Fruit fly (Drosophila melanogaster) whole organism, embryonic: ENCODE measurements around the gene mbm.

Source experiments
- B-H2 ChIP-seq: fragments of 200-800 bp; sonication (Bioruptor generic); optimal IDR thresholded peaks from 2 replicates; lab custom pipeline; 2018; ENCODE audit warnings: missing biosample characterization, mild to moderate bottlenecking, missing genetic modification characterization
- CG10543 ChIP-seq: fragments of 200-800 bp; sonication (Bioruptor generic); optimal IDR thresholded peaks from 3 replicates; lab custom pipeline; 2017; ENCODE audit warnings: missing biosample characterization, mild to moderate bottlenecking, missing genetic modification characterization, moderate library complexity
- CG11085 ChIP-seq: fragments of 200-800 bp; sonication (Bioruptor generic); IDR thresholded peaks from 2 replicates; pipeline ENCODE4 v1.3.6; 2022; ENCODE audit warnings: missing biosample characterization, missing genetic modification characterization
- CG11247 ChIP-seq: fragments of 200-800 bp; sonication (Bioruptor generic); IDR thresholded peaks from 2 replicates; pipeline ENCODE4 v1.3.6; 2022; ENCODE audit warnings: missing biosample characterization, missing genetic modification characterization
- CG12236 ChIP-seq: fragments of 200-800 bp; sonication (Bioruptor generic); optimal IDR thresholded peaks from 2 replicates; lab custom pipeline; 2016; ENCODE audit warnings: missing biosample characterization, missing genetic modification characterization
- CG1233 ChIP-seq: fragments of 200-800 bp; sonication (Bioruptor generic); optimal IDR thresholded peaks from 4 replicates; lab custom pipeline; 2018; ENCODE audit warnings: missing biosample characterization, mild to moderate bottlenecking, missing genetic modification characterization
- CG14441 ChIP-seq: fragments of 200-800 bp; sonication (Bioruptor generic); IDR thresholded peaks from 2 replicates; pipeline ENCODE4 v1.3.6; 2022; ENCODE audit warnings: missing biosample characterization, missing genetic modification characterization
- CG15011 ChIP-seq: fragments of 200-800 bp; sonication (Bioruptor generic); optimal IDR thresholded peaks from 3 replicates; lab custom pipeline; 2018; ENCODE audit warnings: missing biosample characterization, mild to moderate bottlenecking, missing genetic modification characterization
- CG2120 ChIP-seq: fragments of 200-800 bp; sonication (Bioruptor generic); optimal IDR thresholded peaks from 3 replicates; lab custom pipeline; 2016; ENCODE audit warnings: missing biosample characterization, missing genetic modification characterization
- CG2875 ChIP-seq: fragments of 200-800 bp; sonication (Bioruptor generic); optimal IDR thresholded peaks from 2 replicates; lab custom pipeline; 2017; ENCODE audit warnings: missing biosample characterization, mild to moderate bottlenecking, missing genetic modification characterization, missing genetic modification reagents
- CG32532 ChIP-seq: fragments of 200-800 bp; sonication (Bioruptor generic); IDR thresholded peaks from 2 replicates; pipeline ENCODE4 v1.3.6; 2022; ENCODE audit warnings: missing biosample characterization, missing genetic modification characterization
- CG3838 ChIP-seq: fragments of 200-800 bp; sonication (Bioruptor generic); optimal IDR thresholded peaks from 3 replicates; lab custom pipeline; 2016; ENCODE audit warnings: missing biosample characterization, missing genetic modification characterization
- CG7372 ChIP-seq: fragments of 200-800 bp; sonication (Bioruptor generic); IDR thresholded peaks from 2 replicates; pipeline ENCODE4 v1.3.6; 2022; ENCODE audit warnings: missing biosample characterization, missing genetic modification characterization
- CG9437 ChIP-seq: fragments of 200-800 bp; sonication (Bioruptor generic); optimal IDR thresholded peaks from 2 replicates; lab custom pipeline; 2018; ENCODE audit warnings: missing biosample characterization, mild to moderate bottlenecking, missing genetic modification characterization
- CG9817 ChIP-seq: fragments of 200-800 bp; sonication (Bioruptor generic); optimal IDR thresholded peaks from 2 replicates; lab custom pipeline; 2018; ENCODE audit warnings: missing biosample characterization, mild to moderate bottlenecking, missing genetic modification characterization, moderate library complexity
- D19B ChIP-seq: fragments of 200-800 bp; sonication (Bioruptor generic); optimal IDR thresholded peaks from 2 replicates; lab custom pipeline; 2017; ENCODE audit warnings: missing biosample characterization, mild to moderate bottlenecking, missing genetic modification characterization
- Deaf1 ChIP-seq: fragments of 200-800 bp; optimal IDR thresholded peaks from 3 replicates; lab custom pipeline; 2019; ENCODE audit warnings: missing biosample characterization, mild to moderate bottlenecking, missing genetic modification characterization, moderate library complexity
- Dfd ChIP-seq, 2 experiments: fragments of >200 bp; optimal IDR thresholded peaks; 2 replicates each; lab custom pipeline; 2017; ENCODE audit warnings: missing biosample characterization in 2 of 2, missing genetic modification characterization in 2 of 2
- Dp ChIP-seq: fragments of 200-800 bp; sonication (Bioruptor generic); optimal IDR thresholded peaks from 2 replicates; lab custom pipeline; 2018; ENCODE audit warnings: missing biosample characterization, mild to moderate bottlenecking, missing genetic modification characterization, moderate library complexity
- Eip74EF ChIP-seq, 2 experiments: fragments of 200-800 bp in 1 of 2; fragments of >200 bp in 1 of 2; sonication (Bioruptor generic) in 1 of 2; optimal IDR thresholded peaks; 2 replicates each; lab custom pipeline; 2017 to 2019; ENCODE audit warnings: missing biosample characterization in 2 of 2, missing genetic modification characterization in 2 of 2, mild to moderate bottlenecking in 1 of 2, moderate library complexity in 1 of 2
- HLHmδ ChIP-seq: fragments of 200-800 bp; sonication (Bioruptor generic); optimal IDR thresholded peaks from 2 replicates; lab custom pipeline; 2018; ENCODE audit warnings: missing biosample characterization, mild to moderate bottlenecking, missing genetic modification characterization, moderate library complexity
- Max ChIP-seq: fragments of 200-800 bp; sonication (Bioruptor generic); optimal IDR thresholded peaks from 2 replicates; lab custom pipeline; 2016; ENCODE audit warnings: missing biosample characterization, mild to moderate bottlenecking, missing genetic modification characterization
- Med ChIP-seq: fragments of 200-800 bp; sonication (Bioruptor generic); peaks from one replicate; lab custom pipeline; 2016; ENCODE audit warnings: missing biosample characterization, missing genetic modification characterization, mild to moderate bottlenecking, inconsistent platforms, moderate library complexity
- Mes4 ChIP-seq: fragments of 200-800 bp; sonication (Bioruptor generic); optimal IDR thresholded peaks from 2 replicates; lab custom pipeline; 2016; ENCODE audit warnings: missing biosample characterization, missing genetic modification characterization
- Nf-YC ChIP-seq: fragments of 200-800 bp; optimal IDR thresholded peaks from 3 replicates; lab custom pipeline; 2019; ENCODE audit warnings: missing biosample characterization, mild to moderate bottlenecking, missing genetic modification characterization, moderate library complexity
- Sin3A ChIP-seq: fragments of >200 bp; optimal IDR thresholded peaks from 2 replicates; lab custom pipeline; 2018
- abd-A ChIP-seq: fragments of 200-800 bp; sonication (Bioruptor generic); optimal IDR thresholded peaks from 3 replicates; lab custom pipeline; 2019; ENCODE audit warnings: missing biosample characterization, mild to moderate bottlenecking, missing genetic modification characterization, moderate library complexity
- aop ChIP-seq: fragments of 200-800 bp; sonication (Bioruptor generic); IDR thresholded peaks from 2 replicates; pipeline ENCODE4 v1.3.6; 2022; ENCODE audit warnings: missing biosample characterization, missing genetic modification characterization
- ase ChIP-seq: fragments of 200-800 bp; sonication (Bioruptor generic); IDR thresholded peaks from 3 replicates; pipeline ENCODE4 v1.3.6; 2022; ENCODE audit warnings: missing biosample characterization, missing genetic modification characterization
- bab2 ChIP-seq: fragments of 200-800 bp; sonication (Bioruptor generic); optimal IDR thresholded peaks from 2 replicates; lab custom pipeline; 2016; ENCODE audit warnings: missing biosample characterization, missing genetic modification characterization
- bbx ChIP-seq: fragments of 200-800 bp; sonication (Bioruptor generic); IDR thresholded peaks from 2 replicates; pipeline ENCODE4 v1.3.6; 2022; ENCODE audit warnings: missing biosample characterization, missing genetic modification characterization; ENCODE audit not compliant: partially characterized antibody
- crp ChIP-seq, 2 experiments: fragments of 200-800 bp; sonication (Bioruptor generic); optimal IDR thresholded peaks; 2 replicates in 1 of 2; 3 replicates in 1 of 2; lab custom pipeline; 2017; ENCODE audit warnings: missing biosample characterization in 2 of 2, missing genetic modification characterization in 2 of 2, mild to moderate bottlenecking in 1 of 2, moderate library complexity in 1 of 2
- dpn ChIP-seq, 2 experiments: fragments of 200-800 bp; sonication (Bioruptor generic); optimal IDR thresholded peaks; 3 replicates each; lab custom pipeline; 2016; ENCODE audit warnings: missing biosample characterization in 2 of 2, missing genetic modification characterization in 2 of 2
- ems ChIP-seq: fragments of 200-800 bp; sonication (Bioruptor generic); optimal IDR thresholded peaks from 3 replicates; lab custom pipeline; 2016; ENCODE audit warnings: missing biosample characterization, missing genetic modification characterization
- ewg ChIP-seq: fragments of 200-800 bp; sonication (Bioruptor generic); optimal IDR thresholded peaks from 3 replicates; lab custom pipeline; 2017; ENCODE audit warnings: mild to moderate bottlenecking, missing biosample characterization, missing genetic modification reagents, missing genetic modification characterization
- fd64A ChIP-seq: fragments of 200-800 bp; sonication (Bioruptor generic); optimal IDR thresholded peaks from 3 replicates; lab custom pipeline; 2018; ENCODE audit warnings: missing biosample characterization, mild to moderate bottlenecking, missing genetic modification characterization
- fru ChIP-seq: fragments of >200 bp; optimal IDR thresholded peaks from 2 replicates; lab custom pipeline; 2017
- lmd ChIP-seq: fragments of 200-800 bp; sonication (Bioruptor generic); IDR thresholded peaks from 2 replicates; pipeline ENCODE4 v1.3.6; 2022; ENCODE audit warnings: missing biosample characterization, missing genetic modification characterization
- mirr ChIP-seq: fragments of 200-800 bp; sonication (Bioruptor generic); optimal IDR thresholded peaks from 3 replicates; lab custom pipeline; 2018; ENCODE audit warnings: missing biosample characterization, mild to moderate bottlenecking, missing genetic modification characterization
- sc ChIP-seq, 3 experiments: fragments of >200 bp in 2 of 3; fragments of 200-800 bp in 1 of 3; sonication (Bioruptor generic) in 1 of 3; optimal IDR thresholded peaks; 2 replicates in 2 of 3; 3 replicates in 1 of 3; lab custom pipeline; 2017; ENCODE audit warnings: mild to moderate bottlenecking in 1 of 3, missing biosample characterization in 1 of 3, missing genetic modification characterization in 1 of 3, missing genetic modification reagents in 1 of 3
- schlank ChIP-seq: fragments of 200-800 bp; sonication (Bioruptor generic); optimal IDR thresholded peaks from 2 replicates; lab custom pipeline; 2018; ENCODE audit warnings: missing biosample characterization, mild to moderate bottlenecking, missing genetic modification characterization
- scrt ChIP-seq: fragments of 200-800 bp; sonication (Bioruptor generic); optimal IDR thresholded peaks from 2 replicates; lab custom pipeline; 2018; ENCODE audit warnings: missing biosample characterization, mild to moderate bottlenecking, missing genetic modification characterization, moderate library complexity
- sens ChIP-seq: fragments of 200-800 bp; sonication (Bioruptor generic); peaks from one replicate; lab custom pipeline; 2016; ENCODE audit warnings: missing biosample characterization, missing genetic modification characterization
- sima ChIP-seq: fragments of 200-800 bp; sonication (Bioruptor generic); optimal IDR thresholded peaks from 2 replicates; lab custom pipeline; 2016; ENCODE audit warnings: missing biosample characterization, missing genetic modification characterization
- sna ChIP-seq: fragments of 200-800 bp; sonication (Bioruptor generic); IDR thresholded peaks from 2 replicates; pipeline ENCODE4 v1.3.6; 2022; ENCODE audit warnings: missing biosample characterization, missing genetic modification characterization; ENCODE audit not compliant: partially characterized antibody
- so ChIP-seq: fragments of 200-800 bp; sonication (Bioruptor generic); IDR thresholded peaks from 3 replicates; pipeline ENCODE4 v1.3.6; 2022; ENCODE audit warnings: missing biosample characterization, missing genetic modification characterization
- stc ChIP-seq: fragments of 200-800 bp; sonication (Bioruptor generic); IDR thresholded peaks from 2 replicates; pipeline ENCODE4 v1.3.6; 2022; ENCODE audit warnings: missing biosample characterization, missing genetic modification characterization
- sug ChIP-seq: fragments of 200-800 bp; optimal IDR thresholded peaks from 2 replicates; lab custom pipeline; 2019; ENCODE audit warnings: missing biosample characterization, mild to moderate bottlenecking, missing genetic modification characterization, moderate library complexity
- trh ChIP-seq: fragments of 200-800 bp; sonication (Bioruptor generic); optimal IDR thresholded peaks from 2 replicates; lab custom pipeline; 2016; ENCODE audit warnings: missing biosample characterization, missing genetic modification characterization
- ttk ChIP-seq: fragments of 200-800 bp; sonication (Bioruptor generic); IDR thresholded peaks from 2 replicates; pipeline ENCODE4 v2.1.2; 2022; ENCODE audit warnings: missing biosample characterization, missing genetic modification characterization
- z ChIP-seq: fragments of 200-800 bp; sonication (Bioruptor generic); IDR thresholded peaks from 3 replicates; pipeline ENCODE4 v1.3.6; 2022; ENCODE audit warnings: missing biosample characterization, missing genetic modification characterization

Gene mbm

DNA sequence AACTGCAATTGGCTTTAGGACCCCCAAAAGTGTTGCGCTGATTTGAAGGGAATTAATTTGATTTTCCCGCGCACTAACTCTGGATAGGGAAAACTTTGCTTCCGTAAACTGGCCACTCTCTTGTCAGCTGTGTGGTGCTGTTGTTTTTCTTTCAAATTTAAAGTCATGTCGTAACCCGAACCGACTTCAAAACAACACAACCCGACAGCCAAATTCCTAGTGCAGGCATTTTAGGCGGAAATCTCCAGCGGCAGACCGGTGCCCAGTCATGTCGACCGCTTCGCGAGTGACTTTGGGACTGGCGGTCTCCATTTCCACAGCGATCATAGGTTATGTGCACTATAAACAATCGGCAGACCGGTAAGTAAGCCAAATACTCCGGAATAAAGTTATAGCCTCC, 18.8 kb upstream of the mbm start, which contains the start of gene CG11562 (continued):
- peak; percentile 90 for TF ChIP-seq Dp (GFP tag; lab: Kevin White, UChicago)
- no peak for TF ChIP-seq CG3838 (GFP tag; lab: Kevin White, UChicago)
- no peak for TF ChIP-seq stc (GFP tag; lab: Robert Waterston, UW)
- TF ChIP-seq ems (GFP tag; lab: Kevin White, UChicago) = no peak
- TF ChIP-seq CG2120 (GFP tag; lab: Kevin White, UChicago) = no peak
- no peak for TF ChIP-seq aop
- no peak for TF ChIP-seq bab2 (GFP tag; lab: Kevin White, UChicago)
- no peak for TF ChIP-seq CG11247 (GFP tag; lab: Robert Waterston, UW)
- TF ChIP-seq crp (GFP tag; optimal IDR thresholded peaks at IDR 0.05; lab: Kevin White, UChicago) = peak in 1 of 2 experiments; percentile 82
- no peak for TF ChIP-seq CG15011 (GFP tag; lab: Kevin White, UChicago)
- no peak for TF ChIP-seq mirr (GFP tag; lab: Kevin White, UChicago)
- no peak for TF ChIP-seq D19B
- TF ChIP-seq sc (optimal IDR thresholded peaks at IDR 0.05; lab: Kevin White, UChicago) = no peak
- TF ChIP-seq sc (GFP tag; optimal IDR thresholded peaks at IDR 0.05; lab: Kevin White, UChicago) = no peak
- no peak for TF ChIP-seq z
- TF ChIP-seq HLHmδ (GFP tag; lab: Kevin White, UChicago) = no peak
- TF ChIP-seq CG10543 (GFP tag; lab: Kevin White, UChicago) = no peak
- no peak for TF ChIP-seq Deaf1 (tag; lab: Kevin White, UChicago)
- TF ChIP-seq CG12236 (GFP tag; lab: Kevin White, UChicago) = no peak
- no peak for TF ChIP-seq schlank
- TF ChIP-seq trh (GFP tag; lab: Kevin White, UChicago) = no peak
- TF ChIP-seq Eip74EF (GFP tag; optimal IDR thresholded peaks at IDR 0.05; lab: Kevin White, UChicago) = no peak
- TF ChIP-seq bbx (GFP tag; lab: Robert Waterston, UW) = 0 out of 2 replicates have a peak, but pooled peaks have one; percentile 38
- TF ChIP-seq dpn (GFP tag; optimal IDR thresholded peaks at IDR 0.05; lab: Kevin White, UChicago) = no peak
- no peak for TF ChIP-seq fd64A (GFP tag; lab: Kevin White, UChicago)

- TF ChIP-seq abd-A (tag; lab: Kevin White, UChicago) (peak; percentile 69), fru (lab: Kevin White, UChicago) (no peak), sug (no peak), sna (GFP tag; lab: Robert Waterston, UW) (peak; percentile 10; the same call in 1 of the 2 replicates), so (GFP tag; lab: Robert Waterston, UW) (no peak), z (0 out of 3 replicates have a peak, but pooled peaks have one; percentile 8), sima (GFP tag; lab: Kevin White, UChicago) (no peak), ttk (GFP tag; lab: Robert Waterston, UW) (no peak), CG2875 (GFP tag; lab: Kevin White, UChicago) (no peak), CG10543 (GFP tag; lab: Kevin White, UChicago) (peak; percentile 54), CG9817 (tag; lab: Kevin White, UChicago) (no peak), sens (GFP tag; lab: Kevin White, UChicago) (peak; percentile 9), B-H2 (GFP tag; lab: Kevin White, UChicago) (no peak), Mes4 (no peak), CG7372 (GFP tag; lab: Robert Waterston, UW) (0 out of 2 replicates have a peak, but pooled peaks have one; percentile 43), CG14441 (GFP tag; lab: Robert Waterston, UW) (no peak), CG11085 (GFP tag; lab: Robert Waterston, UW) (no peak), CG9437 (GFP tag; lab: Kevin White, UChicago) (no peak), Nf-YC (tag; lab: Kevin White, UChicago) (peak; percentile 49), Sin3A (lab: Kevin White, UChicago) (no peak), CG1233 (GFP tag; lab: Kevin White, UChicago) (no peak), Med (peak; percentile 81), CG32532 (GFP tag; lab: Robert Waterston, UW) (0 out of 2 replicates have a peak, but pooled peaks have one; percentile 21), Dfd (GFP tag; optimal IDR thresholded peaks at IDR 0.05; lab: Kevin White, UChicago) (no peak), ewg (GFP tag; lab: Kevin White, UChicago) (peak; percentile 67), lmd (GFP tag; lab: Robert Waterston, UW) (0 out of 2 replicates have a peak, but pooled peaks have one; percentile 9), scrt (GFP tag; lab: Kevin White, UChicago) (peak; percentile 66), ase (GFP tag; lab: Robert Waterston, UW) (no peak), Max (GFP tag; lab: Kevin White, UChicago) (no peak)
Measured at dm6 chr2L:291657-292056, 18.1 kb upstream of the mbm start, which contains the start of gene CG3625. Gene CG3625 (minus strand): TSS chr2L:291795.
